Worm (Caenorhabditis elegans) whole organism, dauer: ENCODE results near the gene nlr-1.

Source experiments
- unc-62 ChIP-seq: sonication (generic microtip); optimal IDR thresholded peaks from 2 replicates; lab custom pipeline; 2017; ENCODE audit warnings: missing biosample characterization, missing genetic modification reagents, missing genetic modification characterization

Gene nlr-1

DNA sequence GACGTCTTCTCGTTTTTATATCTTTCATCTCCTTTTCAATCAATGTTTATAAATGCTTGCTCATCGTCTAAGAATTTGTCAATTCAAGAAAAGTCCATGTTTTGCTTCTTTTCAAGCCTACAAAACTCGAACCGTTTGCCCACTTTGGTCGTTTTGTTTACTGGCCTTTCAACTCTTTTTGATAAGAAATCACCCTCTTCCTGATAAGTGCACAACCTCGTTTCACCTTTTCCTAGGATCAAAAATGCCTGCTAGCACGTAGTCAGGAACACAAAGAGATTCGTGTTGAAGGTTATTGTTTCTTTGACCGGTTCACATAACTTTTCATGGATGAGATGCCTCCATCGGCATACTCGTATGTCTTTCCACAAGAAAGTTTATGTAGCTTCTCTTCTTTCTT, 18.5 kb upstream of the nlr-1 start:
- no peak for TF ChIP-seq unc-62 (GFP tag; lab: Kevin White, UChicago)

DNA sequence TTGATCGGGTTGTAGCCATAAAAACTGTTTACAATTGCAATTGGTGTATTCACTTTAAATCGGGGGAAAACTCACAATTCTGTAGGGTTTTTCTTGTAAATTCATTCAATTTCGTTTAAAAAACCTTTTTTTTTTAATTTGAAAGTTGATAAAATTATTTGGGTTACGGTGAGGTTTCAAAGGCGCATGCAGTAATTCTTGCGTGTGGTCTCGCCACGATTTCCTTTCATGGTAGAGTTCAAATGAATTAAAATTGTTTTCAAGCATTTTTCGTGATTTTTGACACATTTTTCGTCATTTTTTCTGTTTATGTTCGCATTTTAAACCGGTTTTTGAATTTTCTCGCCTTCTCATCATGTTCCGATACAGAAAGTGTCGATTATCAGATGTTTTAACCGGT, 16.5 kb upstream of the nlr-1 start:
- TF ChIP-seq unc-62 (GFP tag; lab: Kevin White, UChicago): no peak

DNA sequence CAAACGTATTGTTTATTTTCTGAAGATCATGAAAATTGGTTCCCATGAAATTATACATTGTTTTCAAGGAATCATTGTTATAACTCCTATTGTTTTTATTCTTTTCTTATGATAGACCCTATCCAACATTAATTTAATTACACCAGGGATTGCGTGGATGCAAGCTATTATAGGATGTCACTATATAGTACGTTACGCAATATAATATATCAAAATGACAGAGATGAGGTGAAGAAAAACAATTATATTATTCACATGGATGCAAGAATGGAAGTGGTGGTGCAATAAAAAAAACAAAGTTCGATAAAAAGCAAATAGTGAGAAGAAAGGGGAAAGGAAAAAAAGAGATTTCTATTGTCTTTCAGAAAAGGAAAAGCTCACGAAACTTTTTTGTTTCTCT, 15.2 kb upstream of the nlr-1 start:
- TF ChIP-seq unc-62 (GFP tag; lab: Kevin White, UChicago): no peak

DNA sequence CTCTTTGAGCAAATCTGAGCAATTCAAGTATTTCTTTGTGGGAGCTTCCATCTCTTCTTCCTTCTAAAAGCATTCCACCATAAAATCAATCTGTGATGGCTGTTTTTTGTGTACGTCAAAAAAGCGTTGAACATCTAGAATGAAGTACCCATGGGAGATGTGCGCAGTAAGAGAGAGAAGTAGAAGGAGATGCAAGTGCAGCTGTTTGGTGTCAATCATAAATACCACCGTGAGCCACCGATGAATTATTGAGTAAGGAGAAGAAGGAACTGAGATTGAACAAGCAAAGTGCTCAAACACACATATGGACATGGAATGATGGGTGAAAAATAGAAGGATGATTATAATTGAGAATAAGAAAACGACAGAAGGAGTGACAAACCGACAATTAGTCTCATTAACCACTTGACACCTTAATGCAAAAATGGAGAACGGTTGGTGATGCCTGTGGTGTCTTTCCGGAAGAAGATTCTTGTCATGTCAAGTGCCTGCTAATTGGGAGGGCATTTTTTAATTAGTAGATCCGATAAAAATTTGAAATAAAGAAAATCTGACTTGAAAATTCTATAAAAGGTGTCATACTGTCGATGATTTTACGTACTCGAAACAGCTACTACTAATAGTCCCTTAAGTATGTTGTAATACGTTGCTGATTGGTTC, 14.1 kb upstream of the nlr-1 start:
- no peak for TF ChIP-seq unc-62 (GFP tag; lab: Kevin White, UChicago)

DNA sequence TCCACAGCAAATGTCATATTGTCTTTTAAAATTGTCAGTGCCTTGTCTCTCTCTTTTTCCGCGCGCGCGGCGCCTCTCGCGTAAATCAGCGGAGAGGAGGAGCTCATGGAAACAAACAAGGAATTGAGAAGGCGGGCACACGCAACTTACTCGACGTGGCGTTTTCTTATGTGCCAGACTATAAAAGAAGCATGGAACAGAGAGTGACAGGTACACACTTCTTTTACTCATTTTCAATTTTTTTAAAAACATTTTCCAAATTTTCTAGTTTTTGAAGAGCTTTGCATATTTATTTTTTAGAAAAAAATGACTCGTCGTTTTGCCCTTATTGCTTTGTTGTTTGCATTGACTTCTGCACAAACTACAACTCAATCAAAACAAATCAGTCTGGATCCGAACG, 10.2 kb downstream of the nlr-1 start, which contains the start of gene F20B10.3:
TSS of gene F20B10.3 (plus strand) at position 301 of the 400 bp plus-strand sequence.
- TF ChIP-seq unc-62 (GFP tag; lab: Kevin White, UChicago): no peak

DNA sequence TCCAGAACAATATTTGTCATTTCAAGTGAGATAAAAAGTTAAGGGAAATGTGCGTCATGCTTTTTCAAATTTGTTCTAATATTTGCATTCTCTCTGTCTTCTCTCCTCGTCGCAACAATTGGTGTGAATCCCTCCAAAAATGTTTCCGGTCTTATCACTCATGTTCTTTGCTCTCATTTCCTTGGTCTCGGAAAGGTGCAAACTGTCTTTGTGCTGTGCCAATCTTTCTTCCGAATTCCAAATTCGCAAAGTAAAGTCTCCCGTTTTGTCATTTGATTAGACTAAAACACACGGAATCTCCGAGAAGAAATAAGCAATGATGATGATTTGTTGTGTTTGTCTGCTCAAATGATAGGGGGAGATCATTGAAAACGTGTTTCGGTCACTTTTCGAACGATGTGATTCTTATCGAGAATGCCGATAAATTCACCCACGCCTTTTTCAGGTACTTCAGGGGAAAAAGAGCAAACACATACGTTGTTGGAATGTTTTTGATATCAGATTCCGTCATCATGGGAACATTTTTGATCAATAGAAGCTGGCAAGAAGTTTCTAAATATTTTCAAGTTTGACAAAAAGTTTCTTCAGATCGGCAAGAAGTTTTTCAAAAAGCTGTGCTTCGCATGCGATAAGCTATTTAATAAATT, 12.6 kb downstream of the nlr-1 start:
- TF ChIP-seq unc-62 (GFP tag; lab: Kevin White, UChicago): no peak

DNA sequence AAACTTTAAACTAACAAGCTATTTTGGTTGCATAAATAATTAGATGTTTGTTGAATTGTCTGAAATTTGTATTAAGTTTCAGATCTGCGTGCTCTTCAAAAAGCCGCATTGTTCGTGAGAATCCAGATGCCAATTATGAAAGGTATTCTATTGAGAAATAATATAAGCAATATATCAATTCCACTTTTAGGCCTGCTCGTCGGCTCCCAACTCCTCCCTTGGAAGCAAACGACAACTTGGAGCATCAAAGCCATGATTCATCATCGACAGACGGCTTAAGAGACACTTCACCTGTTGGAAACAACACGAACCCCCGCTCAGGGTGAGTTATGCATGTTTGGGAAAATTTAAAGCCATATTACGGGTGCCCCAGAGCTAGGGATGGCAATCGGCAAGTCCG, 15.4 kb downstream of the nlr-1 start:
- no peak for TF ChIP-seq unc-62 (GFP tag; lab: Kevin White, UChicago)

DNA sequence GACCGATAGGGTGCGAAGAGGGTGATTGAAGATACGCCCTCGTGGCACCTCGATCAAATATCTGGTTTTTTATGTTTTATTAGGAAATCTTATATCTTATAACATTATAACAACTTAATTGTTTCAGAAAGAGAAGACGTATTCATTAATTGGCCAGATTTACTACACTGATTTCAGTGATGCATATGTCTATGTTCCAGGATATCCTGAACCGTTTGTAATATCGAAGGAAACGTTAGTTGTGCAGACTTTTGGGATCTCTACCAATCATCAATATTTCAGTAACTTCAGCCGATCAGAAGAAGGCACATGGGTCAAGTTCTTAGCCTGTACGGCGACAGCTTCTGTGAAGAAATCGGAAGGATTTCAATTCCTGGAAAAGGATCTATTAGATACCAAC, 17.7 kb downstream of the nlr-1 start:
- no peak for TF ChIP-seq unc-62 (GFP tag; lab: Kevin White, UChicago)

DNA sequence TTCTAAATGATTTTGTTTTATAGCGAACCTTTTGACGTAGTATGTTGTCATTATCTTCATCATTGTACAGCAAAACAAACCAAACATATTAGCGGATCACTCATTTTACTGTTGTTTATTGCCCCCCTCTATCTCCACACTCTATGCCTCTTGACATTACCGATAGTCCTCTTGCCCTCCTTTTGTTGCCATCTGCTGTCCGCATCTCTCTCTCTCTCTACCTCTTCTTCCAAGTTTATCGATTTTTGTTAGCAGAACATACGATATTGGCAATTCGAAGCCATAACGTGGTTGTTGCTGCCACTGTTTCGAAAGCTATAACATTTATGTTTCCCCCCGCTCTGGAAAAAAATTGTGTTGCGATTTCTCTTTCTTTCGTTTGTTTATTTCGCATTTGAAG, 20.2 kb downstream of the nlr-1 start:
- no peak for TF ChIP-seq unc-62 (GFP tag; lab: Kevin White, UChicago)

DNA sequence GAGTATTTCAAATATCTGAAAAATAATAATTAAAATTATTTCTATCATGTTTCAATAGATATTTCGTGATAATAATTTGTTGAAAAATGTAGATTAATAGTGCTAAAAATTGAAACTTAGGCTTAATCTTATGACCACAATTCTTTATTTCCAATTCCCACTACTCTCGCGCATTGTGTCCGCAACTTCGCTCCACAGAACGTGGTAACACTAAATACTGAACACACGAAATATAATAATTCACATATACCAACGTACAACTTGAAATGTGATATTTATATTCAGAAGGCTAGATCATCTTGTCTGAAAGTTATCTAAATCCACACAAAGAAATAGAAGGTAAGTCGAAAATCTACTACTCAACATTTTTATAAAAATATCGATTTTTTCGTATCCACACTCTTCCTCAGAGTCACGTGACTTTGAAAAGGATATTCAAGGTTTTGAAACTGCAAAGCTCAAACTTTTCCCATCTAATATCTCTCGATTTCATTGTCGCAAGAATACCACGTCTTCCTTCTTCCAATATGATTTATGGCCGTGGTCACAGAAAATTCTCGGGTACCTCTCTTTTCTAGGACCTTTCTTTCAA, 21.4 kb downstream of the nlr-1 start, which contains the start of gene eri-12:
TSS of gene eri-12 (plus strand) at position 197 of the 592 bp plus-strand sequence.
- TF ChIP-seq unc-62 (GFP tag; lab: Kevin White, UChicago): no peak

DNA sequence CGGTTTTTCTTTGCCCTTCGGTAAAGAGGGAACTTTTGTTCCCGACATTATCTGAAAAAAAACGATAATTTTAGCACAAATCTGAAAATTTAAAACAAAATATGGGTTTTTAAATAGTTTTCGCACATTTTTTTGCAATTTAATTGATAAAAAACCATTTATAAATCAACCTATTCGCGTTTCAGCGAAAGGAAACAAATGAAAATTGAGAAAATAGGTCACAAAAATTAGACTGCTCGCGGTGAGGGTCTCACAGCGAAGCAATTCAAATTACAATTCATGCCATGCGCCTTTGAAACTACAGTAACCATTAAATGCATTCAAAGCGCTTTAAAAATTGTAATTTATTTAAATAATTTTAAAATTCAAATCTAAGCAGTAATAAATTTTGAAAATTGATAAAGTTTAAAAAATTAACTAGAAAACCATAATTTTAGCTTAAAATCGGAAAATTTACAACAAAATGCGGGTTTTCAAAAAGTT, 23.9 kb downstream of the nlr-1 start, which contains the start of gene B0001.7:
TSS of gene B0001.7 (minus strand) at position 51 of the 483 bp plus-strand sequence.
- TF ChIP-seq unc-62 (GFP tag; lab: Kevin White, UChicago): no peak

DNA sequence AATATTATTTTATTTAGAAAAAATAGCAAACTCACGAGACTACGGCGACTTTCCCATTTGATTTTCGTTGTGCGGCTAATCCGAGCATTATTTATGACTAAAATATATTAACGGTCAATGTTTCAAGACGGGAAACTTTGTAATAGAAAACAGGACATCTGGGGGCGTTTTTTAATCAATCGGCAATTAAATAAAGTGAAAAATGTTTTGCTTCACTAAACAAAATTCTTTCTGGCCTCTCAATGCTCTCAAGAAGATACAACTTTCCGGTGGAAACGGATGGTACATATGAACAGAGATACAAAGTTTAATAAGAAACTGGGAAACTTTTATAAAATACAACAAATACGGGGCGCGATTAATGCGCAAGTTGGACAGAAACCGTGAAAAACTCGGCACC, 27.3 kb downstream of the nlr-1 start, which contains the start of gene B0001.2:
TSS of gene B0001.2 (minus strand) at position 101 of the 400 bp plus-strand sequence.
- TF ChIP-seq unc-62 (GFP tag; lab: Kevin White, UChicago): no peak

DNA sequence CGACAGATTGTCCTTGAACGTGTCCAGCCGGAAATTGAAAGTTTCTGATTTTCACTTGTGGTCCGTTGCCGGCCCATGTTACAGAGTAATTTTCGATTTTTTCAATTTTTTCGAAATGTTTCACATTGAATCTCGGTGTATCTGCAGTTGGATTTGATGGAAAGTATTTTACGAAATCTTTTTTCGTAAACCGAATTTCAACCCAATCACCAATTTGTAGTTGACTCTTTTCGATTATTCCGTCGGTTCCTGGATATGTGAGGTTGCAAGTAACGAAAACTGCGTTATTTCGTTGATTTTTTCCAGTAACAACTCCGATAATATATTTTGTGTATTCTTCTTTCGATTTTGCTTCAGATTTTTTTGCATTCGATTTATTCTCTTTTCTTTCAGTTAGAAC, 28.5 kb downstream of the nlr-1 start:
- no peak for TF ChIP-seq unc-62 (GFP tag; lab: Kevin White, UChicago)

DNA sequence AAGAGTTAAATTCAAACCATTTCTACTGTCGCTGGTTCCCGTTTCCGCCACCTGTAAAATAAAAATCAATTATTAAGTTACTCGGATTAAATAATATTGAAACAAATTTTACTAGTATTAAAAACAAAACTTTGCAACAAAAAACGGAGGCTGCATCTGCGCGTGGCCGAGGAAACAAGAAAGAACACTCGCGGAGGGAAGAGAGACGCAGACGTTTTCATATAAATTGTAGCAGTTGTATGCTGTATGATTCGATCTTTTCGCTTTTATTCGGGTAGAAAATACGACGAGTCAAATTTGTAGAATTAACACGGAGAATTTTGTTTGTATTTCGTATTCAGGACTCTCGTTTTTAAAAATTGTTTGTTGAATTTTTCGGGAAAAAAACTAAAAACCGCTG, 32.5 kb downstream of the nlr-1 start, which contains the start of gene B0001.3:
TSS of gene B0001.3 (minus strand) at position 55 of the 400 bp plus-strand sequence.
- no peak for TF ChIP-seq unc-62 (GFP tag; lab: Kevin White, UChicago)

DNA sequence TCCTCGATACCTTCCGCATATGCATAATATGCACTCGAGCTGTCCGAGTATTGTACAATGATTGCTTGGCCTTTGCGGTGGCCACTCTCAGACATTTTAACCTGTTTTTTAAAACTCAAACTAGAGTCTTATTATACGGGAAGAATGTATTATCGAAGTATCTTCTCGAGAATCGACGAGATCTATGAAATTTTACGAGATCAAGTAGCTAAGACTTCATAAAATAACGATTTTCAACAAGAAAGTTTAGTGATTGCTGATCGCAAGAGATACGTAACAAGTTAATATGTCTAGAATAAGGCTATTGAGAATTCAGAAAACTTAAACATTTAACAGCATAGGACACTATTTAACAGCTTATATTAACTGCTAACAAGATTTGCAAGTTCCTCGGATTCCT, 34.9 kb downstream of the nlr-1 start, which contains the start of gene B0001.5:
TSS of gene B0001.5 (minus strand) at position 101 of the 400 bp plus-strand sequence.
- TF ChIP-seq unc-62 (GFP tag; lab: Kevin White, UChicago): no peak

DNA sequence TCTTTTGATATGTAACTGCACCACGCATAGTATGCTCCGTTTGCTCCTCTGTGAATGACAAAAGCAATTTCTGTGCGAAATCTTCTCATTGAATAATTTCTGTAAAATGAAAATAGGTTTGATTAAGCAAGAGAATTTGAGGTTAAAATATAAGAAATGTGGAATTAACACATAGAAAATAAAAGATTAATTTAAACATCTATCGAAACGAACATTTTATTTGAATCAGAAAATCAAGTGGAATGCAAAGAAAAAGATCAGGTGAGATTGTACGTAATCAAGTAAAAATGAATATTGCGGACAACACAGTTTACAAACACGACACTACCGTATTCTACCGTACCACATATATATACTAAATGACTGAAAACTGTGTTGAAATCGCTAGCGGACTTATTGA, 37.2 kb downstream of the nlr-1 start, which contains the start of gene B0001.8:
TSS of gene B0001.8 (minus strand) at position 101 of the 400 bp plus-strand sequence.
- no peak for TF ChIP-seq unc-62 (GFP tag; lab: Kevin White, UChicago)
